Worm (Caenorhabditis elegans) whole organism, early embryonic: ENCODE measurements around the gene F58E2.2.

Experiments used
- B0310.2 ChIP-seq: sonication (generic microtip); optimal IDR thresholded peaks from 2 replicates; lab custom pipeline; 2016; ENCODE audit warnings: mild to moderate bottlenecking, missing genetic modification characterization, missing compliant biosample characterization
- aly-1 ChIP-seq: sonication (generic microtip); optimal IDR thresholded peaks from 2 replicates; lab custom pipeline; 2016; ENCODE audit warnings: missing genetic modification characterization, missing compliant biosample characterization
- ama-1 ChIP-seq: fragments of 150-350 bp; optimal IDR thresholded peaks from 2 replicates; lab custom pipeline; 2014
- ceh-13 ChIP-seq: fragments of 200-800 bp; sonication (Bioruptor generic); optimal IDR thresholded peaks from 2 replicates; lab custom pipeline; 2018; ENCODE audit warnings: mild to moderate bottlenecking, missing genetic modification characterization, missing compliant biosample characterization
- ets-7 ChIP-seq: sonication (generic microtip); optimal IDR thresholded peaks from 2 replicates; lab custom pipeline; 2016; ENCODE audit warnings: missing genotype, missing genetic modification characterization, missing compliant biosample characterization
- flt-1 ChIP-seq: fragments of 200-800 bp; sonication (Bioruptor generic); IDR thresholded peaks from 2 replicates; pipeline ENCODE4 v1.3.6; 2022; ENCODE audit warnings: missing genetic modification characterization, missing compliant biosample characterization
- hmg-4 ChIP-seq: fragments of 200-800 bp; sonication (Bioruptor generic); optimal IDR thresholded peaks from 2 replicates; lab custom pipeline; 2018; ENCODE audit warnings: mild to moderate bottlenecking, missing genetic modification characterization, missing compliant biosample characterization
- hnd-1 ChIP-seq: sonication (generic microtip); optimal IDR thresholded peaks from 2 replicates; lab custom pipeline; 2016; ENCODE audit warnings: missing genetic modification characterization, missing compliant biosample characterization
- sea-1 ChIP-seq: fragments of 200-800 bp; sonication (Bioruptor generic); conservative IDR thresholded peaks from 2 replicates; pipeline ENCODE4 v1.3.6; 2022; ENCODE audit warnings: missing genetic modification characterization, missing compliant biosample characterization
- tbx-37 ChIP-seq: fragments of 200-800 bp; sonication (Bioruptor generic); conservative IDR thresholded peaks from 2 replicates; pipeline ENCODE4 v1.3.6; 2022; ENCODE audit warnings: missing genetic modification reagents, missing genetic modification characterization, missing compliant biosample characterization
- tra-4 ChIP-seq: sonication (generic microtip); optimal IDR thresholded peaks from 2 replicates; lab custom pipeline; 2017; ENCODE audit warnings: missing genetic modification characterization, missing compliant biosample characterization

- TF ChIP-seq ama-1 (lab: Kevin White, UChicago) = no peak
- no peak for TF ChIP-seq aly-1 (tag; lab: Kevin White, UChicago)
- TF ChIP-seq sea-1 (GFP tag; lab: Robert Waterston, UW) = no peak
- no peak for TF ChIP-seq hmg-4 (GFP tag; lab: Kevin White, UChicago)
- TF ChIP-seq ets-7 (tag; lab: Kevin White, UChicago) = no peak
- no peak for TF ChIP-seq tra-4
- TF ChIP-seq hnd-1 (tag; lab: Kevin White, UChicago) = no peak
- no peak for TF ChIP-seq B0310.2 (tag; lab: Kevin White, UChicago)
- TF ChIP-seq flt-1 (GFP tag; lab: Robert Waterston, UW) = no peak
- no peak for TF ChIP-seq ceh-13 (GFP tag; lab: Kevin White, UChicago)
- no peak for TF ChIP-seq tbx-37
Measured at ce11 chrIV:3467128-3467527, 2.7 kb upstream of the F58E2.2 start, which contains the start of gene F58E2.3.
